Fruit fly (Drosophila melanogaster) whole organism, embryonic: ENCODE results near the gene Pxd.

Experiments
- Bgb ChIP-seq: fragments of 200-800 bp; sonication (Bioruptor generic); IDR thresholded peaks from 2 replicates; pipeline ENCODE4 v1.3.6; 2022; ENCODE audit warnings: missing biosample characterization, missing genetic modification characterization; ENCODE audit not compliant: partially characterized antibody
- CG10209 ChIP-seq: fragments of 200-800 bp; sonication (Bioruptor generic); optimal IDR thresholded peaks from 3 replicates; lab custom pipeline; 2017; ENCODE audit warnings: missing biosample characterization, mild to moderate bottlenecking, missing genetic modification characterization, missing genetic modification reagents
- CG1024 ChIP-seq: fragments of 200-800 bp; sonication (Bioruptor generic); IDR thresholded peaks from 2 replicates; pipeline ENCODE4 v1.3.6; 2022; ENCODE audit warnings: missing biosample characterization, missing genetic modification characterization
- CG10274 ChIP-seq: fragments of 200-800 bp; sonication (Bioruptor generic); optimal IDR thresholded peaks from 3 replicates; lab custom pipeline; 2017; ENCODE audit warnings: missing biosample characterization, mild to moderate bottlenecking, missing genetic modification characterization
- CG12155 ChIP-seq: fragments of 200-800 bp; sonication (Bioruptor generic); optimal IDR thresholded peaks from 3 replicates; lab custom pipeline; 2016; ENCODE audit warnings: missing biosample characterization, missing genetic modification characterization
- CG12219 ChIP-seq: fragments of 200-800 bp; sonication (Bioruptor generic); optimal IDR thresholded peaks from 3 replicates; lab custom pipeline; 2018; ENCODE audit warnings: missing biosample characterization, mild to moderate bottlenecking, missing genetic modification characterization
- CG12769 ChIP-seq: fragments of 200-800 bp; sonication (Bioruptor generic); optimal IDR thresholded peaks from 2 replicates; lab custom pipeline; 2019; ENCODE audit warnings: missing biosample characterization, mild to moderate bottlenecking, missing genetic modification characterization, moderate library complexity
- CG13296 ChIP-seq: fragments of 200-800 bp; sonication (Bioruptor generic); optimal IDR thresholded peaks from 3 replicates; lab custom pipeline; 2018; ENCODE audit warnings: missing biosample characterization, mild to moderate bottlenecking, missing genetic modification characterization
- CG13775 ChIP-seq: fragments of 200-800 bp; sonication (Bioruptor generic); optimal IDR thresholded peaks from 3 replicates; lab custom pipeline; 2017; ENCODE audit warnings: missing biosample characterization, mild to moderate bottlenecking, missing genetic modification characterization
- CG14441 ChIP-seq: fragments of 200-800 bp; sonication (Bioruptor generic); IDR thresholded peaks from 2 replicates; pipeline ENCODE4 v1.3.6; 2022; ENCODE audit warnings: missing biosample characterization, missing genetic modification characterization
- CG14965 ChIP-seq: fragments of 200-800 bp; sonication (Bioruptor generic); optimal IDR thresholded peaks from 2 replicates; lab custom pipeline; 2016; ENCODE audit warnings: missing biosample characterization, missing genetic modification characterization, borderline replicate concordance
- CG18262 ChIP-seq: fragments of 200-800 bp; optimal IDR thresholded peaks from 3 replicates; lab custom pipeline; 2019; ENCODE audit warnings: missing biosample characterization, mild to moderate bottlenecking, missing genetic modification characterization, moderate library complexity
- CG31388 ChIP-seq: fragments of 200-800 bp; sonication (Bioruptor generic); optimal IDR thresholded peaks from 2 replicates; lab custom pipeline; 2016; ENCODE audit warnings: missing biosample characterization, missing genetic modification characterization
- CG34224 ChIP-seq: fragments of 200-800 bp; sonication (Bioruptor generic); IDR thresholded peaks from 3 replicates; pipeline ENCODE4 v1.3.6; 2022; ENCODE audit warnings: missing biosample characterization, missing genetic modification characterization; ENCODE audit not compliant: partially characterized antibody
- CG34422 ChIP-seq: fragments of 200-800 bp; sonication (Bioruptor generic); IDR thresholded peaks from 3 replicates; pipeline ENCODE4 v1.3.6; 2022; ENCODE audit warnings: missing biosample characterization, missing genetic modification characterization
- CG43689 ChIP-seq: fragments of 200-800 bp; sonication (Bioruptor generic); IDR thresholded peaks from 2 replicates; pipeline ENCODE4 v1.3.6; 2022; ENCODE audit warnings: missing biosample characterization, missing genetic modification characterization
- CG4617 ChIP-seq: fragments of 200-800 bp; sonication (Bioruptor generic); optimal IDR thresholded peaks from 3 replicates; lab custom pipeline; 2016; ENCODE audit warnings: missing biosample characterization, missing genetic modification characterization, borderline replicate concordance
- CG4730 ChIP-seq: fragments of 200-800 bp; sonication (Bioruptor generic); IDR thresholded peaks from 2 replicates; pipeline ENCODE4 v1.3.6; 2022; ENCODE audit warnings: missing biosample characterization, missing genetic modification characterization
- CG5953 ChIP-seq: fragments of 200-800 bp; sonication (Bioruptor generic); IDR thresholded peaks from 2 replicates; pipeline ENCODE4 v1.3.6; 2022; ENCODE audit warnings: missing biosample characterization, missing genetic modification characterization
- CG6254 ChIP-seq: fragments of 200-800 bp; sonication (Bioruptor generic); optimal IDR thresholded peaks from 3 replicates; lab custom pipeline; 2017; ENCODE audit warnings: mild to moderate bottlenecking, missing biosample characterization, missing genetic modification reagents, missing genetic modification characterization
- CG6683 ChIP-seq: fragments of 200-800 bp; sonication (Bioruptor generic); optimal IDR thresholded peaks from 2 replicates; lab custom pipeline; 2017; ENCODE audit warnings: missing biosample characterization, mild to moderate bottlenecking, missing genetic modification characterization, missing genetic modification reagents
- CG8089 ChIP-seq: fragments of 200-800 bp; sonication (Bioruptor generic); optimal IDR thresholded peaks from 3 replicates; lab custom pipeline; 2016; ENCODE audit warnings: missing biosample characterization, missing genetic modification characterization
- CG9437 ChIP-seq: fragments of 200-800 bp; sonication (Bioruptor generic); optimal IDR thresholded peaks from 2 replicates; lab custom pipeline; 2018; ENCODE audit warnings: missing biosample characterization, mild to moderate bottlenecking, missing genetic modification characterization
- CkIIα-i1 ChIP-seq: fragments of 200-800 bp; sonication (Bioruptor generic); IDR thresholded peaks from 2 replicates; pipeline ENCODE4 v1.3.6; 2022; ENCODE audit warnings: missing biosample characterization, missing genetic modification characterization
- Drgx ChIP-seq: fragments of 200-800 bp; sonication (Bioruptor generic); IDR thresholded peaks from 2 replicates; pipeline ENCODE4 v1.3.6; 2022; ENCODE audit warnings: missing biosample characterization, missing genetic modification characterization
- E2f2 ChIP-seq: fragments of 200-800 bp; sonication (Bioruptor generic); IDR thresholded peaks from 2 replicates; pipeline ENCODE4 v1.3.6; 2022; ENCODE audit warnings: missing biosample characterization, missing genetic modification characterization
- ERR ChIP-seq: fragments of 200-800 bp; sonication (Bioruptor generic); optimal IDR thresholded peaks from 2 replicates; lab custom pipeline; 2016; ENCODE audit warnings: missing biosample characterization, missing genetic modification characterization
- Gug ChIP-seq: fragments of 200-800 bp; sonication (Bioruptor generic); IDR thresholded peaks from 4 replicates; pipeline ENCODE4 v1.3.6; 2022; ENCODE audit warnings: missing biosample characterization, missing genetic modification characterization
- NK7.1 ChIP-seq: fragments of 200-800 bp; sonication (Bioruptor generic); optimal IDR thresholded peaks from 3 replicates; lab custom pipeline; 2016; ENCODE audit warnings: missing biosample characterization, missing genetic modification characterization
- Nf-YC ChIP-seq: fragments of 200-800 bp; optimal IDR thresholded peaks from 3 replicates; lab custom pipeline; 2019; ENCODE audit warnings: missing biosample characterization, mild to moderate bottlenecking, missing genetic modification characterization, moderate library complexity
- Oaz ChIP-seq: fragments of 200-800 bp; sonication (Bioruptor generic); IDR thresholded peaks from 2 replicates; pipeline ENCODE4 v1.3.6; 2022; ENCODE audit warnings: missing biosample characterization, missing genetic modification characterization
- Sox100B ChIP-seq: fragments of 200-800 bp; sonication (Bioruptor generic); optimal IDR thresholded peaks from 3 replicates; lab custom pipeline; 2018; ENCODE audit warnings: missing biosample characterization, mild to moderate bottlenecking, missing genetic modification characterization
- TFAM ChIP-seq: fragments of 200-800 bp; sonication (Bioruptor generic); optimal IDR thresholded peaks from 2 replicates; lab custom pipeline; 2017; ENCODE audit warnings: missing biosample characterization, missing genetic modification characterization, inconsistent platforms
- Trl ChIP-seq, 3 experiments: fragments of >200 bp in 2 of 3; fragments of 200-800 bp in 1 of 3; sonication (Bioruptor generic) in 1 of 3; optimal IDR thresholded peaks; 2 replicates in 1 of 3; 3 replicates in 2 of 3; lab custom pipeline; 2016 to 2017; ENCODE audit warnings: missing biosample characterization in 1 of 3, missing genetic modification characterization in 1 of 3
- Xrp1 ChIP-seq: fragments of 200-800 bp; sonication (Bioruptor generic); IDR thresholded peaks from 2 replicates; pipeline ENCODE4 v1.3.6; 2022; ENCODE audit warnings: missing biosample characterization, missing genetic modification characterization
- YL-1 ChIP-seq: fragments of 200-800 bp; sonication (Bioruptor generic); optimal IDR thresholded peaks from 3 replicates; lab custom pipeline; 2017; ENCODE audit warnings: missing biosample characterization, mild to moderate bottlenecking, missing genetic modification characterization
- abd-A ChIP-seq: fragments of 200-800 bp; sonication (Bioruptor generic); optimal IDR thresholded peaks from 3 replicates; lab custom pipeline; 2019; ENCODE audit warnings: missing biosample characterization, mild to moderate bottlenecking, missing genetic modification characterization, moderate library complexity
- ato ChIP-seq: fragments of 200-800 bp; sonication (Bioruptor generic); IDR thresholded peaks from 2 replicates; pipeline ENCODE4 v1.3.6; 2022; ENCODE audit warnings: missing biosample characterization, missing genetic modification characterization; ENCODE audit not compliant: partially characterized antibody
- br ChIP-seq: fragments of >200 bp; optimal IDR thresholded peaks from 2 replicates; lab custom pipeline; 2017
- chinmo ChIP-seq: fragments of 200-800 bp; sonication (Bioruptor generic); IDR thresholded peaks from 4 replicates; pipeline ENCODE4 v1.3.6; 2022; ENCODE audit warnings: missing biosample characterization, missing genetic modification characterization; ENCODE audit not compliant: partially characterized antibody
- dysf ChIP-seq: fragments of 200-800 bp; sonication (Bioruptor generic); IDR thresholded peaks from 3 replicates; pipeline ENCODE4 v1.3.6; 2022; ENCODE audit warnings: missing biosample characterization, missing genetic modification characterization
- fd102C ChIP-seq: fragments of 200-800 bp; sonication (Bioruptor generic); optimal IDR thresholded peaks from 2 replicates; lab custom pipeline; 2018; ENCODE audit warnings: missing biosample characterization, mild to moderate bottlenecking, missing genetic modification characterization, moderate library complexity
- gem ChIP-seq: fragments of 200-800 bp; sonication (Bioruptor generic); optimal IDR thresholded peaks from 2 replicates; lab custom pipeline; 2019; ENCODE audit warnings: missing biosample characterization, mild to moderate bottlenecking, missing genetic modification characterization, moderate library complexity
- gsb-n ChIP-seq: fragments of 200-800 bp; sonication (Bioruptor generic); optimal IDR thresholded peaks from 3 replicates; lab custom pipeline; 2018; ENCODE audit warnings: missing biosample characterization, mild to moderate bottlenecking, missing genetic modification characterization
- mirr ChIP-seq: fragments of 200-800 bp; sonication (Bioruptor generic); optimal IDR thresholded peaks from 3 replicates; lab custom pipeline; 2018; ENCODE audit warnings: missing biosample characterization, mild to moderate bottlenecking, missing genetic modification characterization
- run ChIP-seq: fragments of 200-800 bp; sonication (Bioruptor generic); optimal IDR thresholded peaks from 3 replicates; lab custom pipeline; 2018; ENCODE audit warnings: missing biosample characterization, mild to moderate bottlenecking, missing genetic modification characterization
- sd ChIP-seq: fragments of 200-800 bp; sonication (Bioruptor generic); optimal IDR thresholded peaks from 3 replicates; lab custom pipeline; 2018; ENCODE audit warnings: missing biosample characterization, mild to moderate bottlenecking, missing genetic modification characterization, moderate library complexity
- sug ChIP-seq: fragments of 200-800 bp; optimal IDR thresholded peaks from 2 replicates; lab custom pipeline; 2019; ENCODE audit warnings: missing biosample characterization, mild to moderate bottlenecking, missing genetic modification characterization, moderate library complexity
- tio ChIP-seq: fragments of 200-800 bp; sonication (Bioruptor generic); optimal IDR thresholded peaks from 2 replicates; lab custom pipeline; 2017; ENCODE audit warnings: missing biosample characterization, missing genetic modification characterization, inconsistent platforms
- unpg ChIP-seq: fragments of 200-800 bp; sonication (Bioruptor generic); optimal IDR thresholded peaks from 3 replicates; lab custom pipeline; 2018; ENCODE audit warnings: missing biosample characterization, mild to moderate bottlenecking, missing genetic modification characterization, moderate library complexity
- wdn ChIP-seq: fragments of 200-800 bp; sonication (Bioruptor generic); IDR thresholded peaks from 2 replicates; pipeline ENCODE4 v1.3.6; 2022; ENCODE audit warnings: missing biosample characterization, missing genetic modification characterization

The Pxd gene

dm6 chr3R:17067721-17068120 is 53.3 kb downstream of the Pxd start (continued):
- TF ChIP-seq CG10274 (GFP tag; lab: Kevin White, UChicago) (no peak), CG9437 (GFP tag; lab: Kevin White, UChicago) (peak; percentile 83), CG31388 (GFP tag; lab: Kevin White, UChicago) (no peak), CG12219 (no peak), CG14441 (no peak), E2f2 (peak; percentile 69), NK7.1 (GFP tag; lab: Kevin White, UChicago) (no peak), CG12769 (tag; lab: Kevin White, UChicago) (peak; percentile 54), CG34422 (GFP tag; lab: Robert Waterston, UW) (no peak), Bgb (GFP tag; lab: Robert Waterston, UW) (0 out of 2 replicates have a peak, but pooled peaks have one; percentile 20), CG5953 (GFP tag; lab: Robert Waterston, UW) (no peak), Xrp1 (GFP tag; lab: Robert Waterston, UW) (no peak), unpg (GFP tag; lab: Kevin White, UChicago) (no peak), Gug (GFP tag; lab: Robert Waterston, UW) (no peak), br (no peak), CG6254 (GFP tag; lab: Kevin White, UChicago) (no peak), CG13296 (GFP tag; lab: Kevin White, UChicago) (peak; percentile 8), Trl (optimal IDR thresholded peaks at IDR 0.05; lab: Kevin White, UChicago) (no peak), Trl (GFP tag; optimal IDR thresholded peaks at IDR 0.05; lab: Kevin White, UChicago) (no peak), sug (tag; lab: Kevin White, UChicago) (peak; percentile 8), gem (tag; lab: Kevin White, UChicago) (no peak), wdn (GFP tag; lab: Robert Waterston, UW) (no peak), CG14965 (GFP tag; lab: Kevin White, UChicago) (no peak), mirr (GFP tag; lab: Kevin White, UChicago) (peak; percentile 44), CG18262 (tag; lab: Kevin White, UChicago) (no peak), CG43689 (GFP tag; lab: Robert Waterston, UW) (no peak), ERR (GFP tag; lab: Kevin White, UChicago) (no peak), CkIIα-i1 (GFP tag; lab: Robert Waterston, UW) (no peak), ato (GFP tag; lab: Robert Waterston, UW) (no peak), CG1024 (GFP tag; lab: Robert Waterston, UW) (no peak), CG34224 (no peak; the same call in 2 of the 3 replicates), YL-1 (GFP tag; lab: Kevin White, UChicago) (no peak), CG6683 (GFP tag; lab: Kevin White, UChicago) (no peak), Drgx (GFP tag; lab: Robert Waterston, UW) (no peak), CG4730 (GFP tag; lab: Robert Waterston, UW) (no peak), sd (tag; lab: Kevin White, UChicago) (peak; percentile 79), run (tag; lab: Kevin White, UChicago) (no peak), Sox100B (GFP tag; lab: Kevin White, UChicago) (no peak), abd-A (tag; lab: Kevin White, UChicago) (no peak), CG12155 (GFP tag; lab: Kevin White, UChicago) (no peak), dysf (GFP tag; lab: Robert Waterston, UW) (no peak), CG10209 (GFP tag; lab: Kevin White, UChicago) (no peak), Oaz (no peak), chinmo (GFP tag; lab: Robert Waterston, UW) (peak; percentile 86; the same call in 3 of the 4 replicates), CG4617 (GFP tag; lab: Kevin White, UChicago) (no peak), CG13775 (GFP tag; lab: Kevin White, UChicago) (no peak), tio (GFP tag; lab: Kevin White, UChicago) (no peak), fd102C (GFP tag; lab: Kevin White, UChicago) (no peak), gsb-n (tag; lab: Kevin White, UChicago) (no peak), Nf-YC (tag; lab: Kevin White, UChicago) (peak; percentile 40), TFAM (GFP tag; lab: Kevin White, UChicago) (no peak), CG8089 (GFP tag; lab: Kevin White, UChicago) (no peak)
